Worm (Caenorhabditis elegans) whole organism, early embryonic: ENCODE measurements around the gene sago-1.

ENCODE experiments used
- B0310.2 ChIP-seq: sonication (generic microtip); optimal IDR thresholded peaks from 2 replicates; lab custom pipeline; 2016; ENCODE audit warnings: mild to moderate bottlenecking, missing genetic modification characterization, missing compliant biosample characterization
- aly-1 ChIP-seq: sonication (generic microtip); optimal IDR thresholded peaks from 2 replicates; lab custom pipeline; 2016; ENCODE audit warnings: missing genetic modification characterization, missing compliant biosample characterization
- ama-1 ChIP-seq: fragments of 150-350 bp; optimal IDR thresholded peaks from 2 replicates; lab custom pipeline; 2014
- ceh-13 ChIP-seq: fragments of 200-800 bp; sonication (Bioruptor generic); optimal IDR thresholded peaks from 2 replicates; lab custom pipeline; 2018; ENCODE audit warnings: mild to moderate bottlenecking, missing genetic modification characterization, missing compliant biosample characterization
- ets-7 ChIP-seq: sonication (generic microtip); optimal IDR thresholded peaks from 2 replicates; lab custom pipeline; 2016; ENCODE audit warnings: missing genotype, missing genetic modification characterization, missing compliant biosample characterization
- hmbx-1 ChIP-seq: sonication (generic microtip); optimal IDR thresholded peaks from 2 replicates; lab custom pipeline; 2016; ENCODE audit warnings: mild to moderate bottlenecking, missing genetic modification characterization, missing compliant biosample characterization
- tbx-11 ChIP-seq: fragments of 200-800 bp; sonication (Bioruptor generic); IDR thresholded peaks from 2 replicates; pipeline ENCODE4 v1.3.6; 2022; ENCODE audit warnings: missing genetic modification characterization, missing compliant biosample characterization
- tbx-37 ChIP-seq: fragments of 200-800 bp; sonication (Bioruptor generic); conservative IDR thresholded peaks from 2 replicates; pipeline ENCODE4 v1.3.6; 2022; ENCODE audit warnings: missing genetic modification reagents, missing genetic modification characterization, missing compliant biosample characterization
- tra-4 ChIP-seq: sonication (generic microtip); optimal IDR thresholded peaks from 2 replicates; lab custom pipeline; 2017; ENCODE audit warnings: missing genetic modification characterization, missing compliant biosample characterization

- TF ChIP-seq ama-1 (lab: Kevin White, UChicago) (no peak), tra-4 (tag; lab: Kevin White, UChicago) (no peak), tbx-11 (GFP tag; lab: Robert Waterston, UW) (no peak), B0310.2 (tag; lab: Kevin White, UChicago) (no peak), tbx-37 (GFP tag; lab: Robert Waterston, UW) (no peak), aly-1 (tag; lab: Kevin White, UChicago) (no peak), ets-7 (no peak), ceh-13 (GFP tag; lab: Kevin White, UChicago) (no peak), hmbx-1 (tag; lab: Kevin White, UChicago) (no peak)
Measured at ce11 chrV:6351122-6351521, 47.6 kb downstream of the sago-1 start.
